Worm (Caenorhabditis elegans): ENCODE data around the gene nkb-3.

The nkb-3 gene

ce11 chrX:13726874-13727343, 43.4 kb downstream of the nkb-3 start, which contains the start of gene pix-1 (continued):
- TF ChIP-seq madf-6 (GFP tag; IDR thresholded peaks at IDR 0.05): no peak
- TF ChIP-seq zfh-2 (GFP tag; conservative IDR thresholded peaks at IDR 0.05): no peak
- no peak for TF ChIP-seq F39B2.1 (GFP tag; IDR thresholded peaks at IDR 0.05)
- no peak for TF ChIP-seq hlh-12 (tag; optimal IDR thresholded peaks at IDR 0.05)
- no peak for TF ChIP-seq bed-2 (GFP tag; IDR thresholded peaks at IDR 0.05)
- TF ChIP-seq mel-28 (tag; optimal IDR thresholded peaks at IDR 0.05; ENCODE audit: borderline replicate concordance): no peak
- TF ChIP-seq let-607 (tag; optimal IDR thresholded peaks at IDR 0.05): no peak
- no peak for TF ChIP-seq tlf-1 (GFP tag; optimal IDR thresholded peaks at IDR 0.05)
- no peak for TF ChIP-seq Y95B8A.8 (GFP tag; IDR thresholded peaks at IDR 0.05)
- TF ChIP-seq madf-3 (GFP tag; IDR thresholded peaks at IDR 0.05): no peak
- TF ChIP-seq somi-1 (GFP tag; optimal IDR thresholded peaks at IDR 0.05): no peak
- TF ChIP-seq egl-44 (GFP tag; IDR thresholded peaks at IDR 0.05): no peak
- TF ChIP-seq ceh-58 (GFP tag; IDR thresholded peaks at IDR 0.05): no peak
- TF ChIP-seq hmg-1.2 (GFP tag; IDR thresholded peaks at IDR 0.05): peak; percentile 95; the same call in 1 of the 2 replicates
- no peak for TF ChIP-seq ztf-26 (tag; optimal IDR thresholded peaks at IDR 0.05)
- peak; percentile 11 for TF ChIP-seq K12H6.12 (tag; optimal IDR thresholded peaks at IDR 0.05)
- no peak for TF ChIP-seq tbp1 (GFP tag; optimal IDR thresholded peaks at IDR 0.05)
- no peak for TF ChIP-seq lsy-27 (tag; optimal IDR thresholded peaks at IDR 0.05; ENCODE audit: borderline replicate concordance, insufficient read depth)
- TF ChIP-seq madf-8 (GFP tag; conservative IDR thresholded peaks at IDR 0.05): no peak
- no peak for TF ChIP-seq ceh-40 (GFP tag; IDR thresholded peaks at IDR 0.05)
- no peak for TF ChIP-seq madf-10 (tag; optimal IDR thresholded peaks at IDR 0.05)
- no peak for TF ChIP-seq hrde-1 (tag; optimal IDR thresholded peaks at IDR 0.05; ENCODE audit: borderline replicate concordance)
- no peak for TF ChIP-seq ztf-3 (GFP tag; optimal IDR thresholded peaks at IDR 0.05)
- TF ChIP-seq mcd-1 (GFP tag; IDR thresholded peaks at IDR 0.05): peak; percentile 96

- TF ChIP-seq rpc-1 (optimal IDR thresholded peaks at IDR 0.05) (no peak), rpc-1 (tag; optimal IDR thresholded peaks at IDR 0.05) (no peak), T26A5.8 (tag; optimal IDR thresholded peaks at IDR 0.05) (no peak), pbrm-1 (GFP tag; IDR thresholded peaks at IDR 0.05) (no peak)
These were observed 44.1 kb downstream of the nkb-3 start for ce11 chrX:13726285-13726684.

- TF ChIP-seq C06A6.2 (GFP tag; conservative IDR thresholded peaks at IDR 0.05): no peak
These were observed 46.0 kb downstream of the nkb-3 start, which contains the start of gene K11E4.6 for ce11 chrX:13724364-13724763. K11E4.6 (plus strand) TSS chrX:13724664.

- no peak for TF ChIP-seq B0336.3 (GFP tag; IDR thresholded peaks at IDR 0.05)
- no peak for TF ChIP-seq C06A6.2 (GFP tag; conservative IDR thresholded peaks at IDR 0.05)
- no peak for TF ChIP-seq dox-1 (GFP tag; IDR thresholded peaks at IDR 0.05)
- TF ChIP-seq mcd-1 (GFP tag; IDR thresholded peaks at IDR 0.05): no peak
- no peak for TF ChIP-seq Y56A3A.18 (GFP tag; IDR thresholded peaks at IDR 0.05)
- no peak for TF ChIP-seq snpc-4 (GFP tag; optimal IDR thresholded peaks at IDR 0.05)
- no peak for TF ChIP-seq snpc-4 (tag; optimal IDR thresholded peaks at IDR 0.05)
- TF ChIP-seq hsf-1 (GFP tag; IDR thresholded peaks at IDR 0.05): no peak
- no peak for TF ChIP-seq gei-17 (GFP tag; optimal IDR thresholded peaks at IDR 0.05)
- TF ChIP-seq cebp-1 (GFP tag; IDR thresholded peaks at IDR 0.05): no peak
- TF ChIP-seq cebp-1 (tag; optimal IDR thresholded peaks at IDR 0.05): no peak
- no peak for TF ChIP-seq Y95B8A.8 (GFP tag; IDR thresholded peaks at IDR 0.05)
These were observed 47.5 kb downstream of the nkb-3 start, which contains the start of gene poml-1 for ce11 chrX:13722821-13723220. poml-1 (minus strand) TSS chrX:13722921.

Measured in whole organism, young adult.